Fruit fly (Drosophila melanogaster) whole organism, wandering third instar larva: Measurements from ENCODE around the gene CG13601.
A peak's percentile ranks its signal among the peaks of the same experiment; 100 is the strongest.

ENCODE experiments used
- Abd-B ChIP-seq: fragments of >200 bp; optimal IDR thresholded peaks from 2 replicates; lab custom pipeline; 2017; ENCODE audit warnings: missing biosample characterization, missing genetic modification characterization
- CG32264 ChIP-seq: fragments of 200-800 bp; sonication (Bioruptor generic); optimal IDR thresholded peaks from 2 replicates; lab custom pipeline; 2016; ENCODE audit warnings: missing biosample characterization, missing genetic modification characterization
- CG9705 ChIP-seq: fragments of 200-800 bp; sonication (Bioruptor generic); optimal IDR thresholded peaks from 2 replicates; lab custom pipeline; 2018; ENCODE audit warnings: missing biosample characterization, mild to moderate bottlenecking, missing genetic modification characterization
- CrebA ChIP-seq: fragments of 200-800 bp; sonication (Bioruptor generic); optimal IDR thresholded peaks from 2 replicates; lab custom pipeline; 2016; ENCODE audit warnings: missing biosample characterization, mild to moderate bottlenecking, missing genetic modification characterization, borderline replicate concordance
- GATAd ChIP-seq: sonication (Bioruptor generic); optimal IDR thresholded peaks from 2 replicates; lab custom pipeline; 2016; ENCODE audit warnings: missing biosample characterization, missing genetic modification characterization
- HLH106 ChIP-seq: fragments of 200-800 bp; optimal IDR thresholded peaks from 3 replicates; lab custom pipeline; 2019; ENCODE audit warnings: missing biosample characterization, mild to moderate bottlenecking, missing genetic modification characterization, moderate library complexity
- Hnf4 ChIP-seq: fragments of 200-800 bp; sonication (Bioruptor generic); optimal IDR thresholded peaks from 2 replicates; lab custom pipeline; 2016; ENCODE audit warnings: missing biosample characterization, mild to moderate bottlenecking, missing genetic modification characterization
- Hr78 ChIP-seq: fragments of >200 bp; optimal IDR thresholded peaks from 2 replicates; lab custom pipeline; 2017; ENCODE audit warnings: missing biosample characterization, missing genetic modification characterization
- Hr83 ChIP-seq: fragments of 200-300 bp; sonication (Bioruptor generic); optimal IDR thresholded peaks from 2 replicates; lab custom pipeline; 2016; ENCODE audit warnings: missing biosample characterization, mild to moderate bottlenecking, missing genetic modification characterization, moderate library complexity; ENCODE audit not compliant: poor library complexity, severe bottlenecking
- Jra ChIP-seq: sonication (Bioruptor generic); optimal IDR thresholded peaks from 2 replicates; lab custom pipeline; 2016; ENCODE audit warnings: missing biosample characterization, missing genetic modification characterization
- Mio ChIP-seq: sonication (Bioruptor generic); optimal IDR thresholded peaks from 2 replicates; lab custom pipeline; 2016; ENCODE audit warnings: missing biosample characterization, missing genetic modification characterization
- N ChIP-seq: fragments of >200 bp; optimal IDR thresholded peaks from 2 replicates; lab custom pipeline; 2018; ENCODE audit warnings: missing biosample characterization, missing external identifiers, missing genetic modification characterization
- OdsH ChIP-seq: fragments of 200-800 bp; sonication (Bioruptor generic); optimal IDR thresholded peaks from 2 replicates; lab custom pipeline; 2016; ENCODE audit warnings: missing biosample characterization, mild to moderate bottlenecking, missing genetic modification characterization
- Rel ChIP-seq, 2 experiments: fragments of 200-800 bp; sonication (Bioruptor generic) in 1 of 2; optimal IDR thresholded peaks; 2 replicates in 1 of 2; 3 replicates in 1 of 2; lab custom pipeline; 2016 to 2019; ENCODE audit warnings: mild to moderate bottlenecking in 2 of 2, missing biosample characterization in 2 of 2, missing genetic modification characterization in 2 of 2, moderate library complexity in 1 of 2
- Sp1 ChIP-seq: fragments of 200-800 bp; sonication (Bioruptor generic); optimal IDR thresholded peaks from 3 replicates; lab custom pipeline; 2019; ENCODE audit warnings: missing biosample characterization, mild to moderate bottlenecking, missing genetic modification characterization, moderate library complexity
- br ChIP-seq: fragments of 200-800 bp; sonication (Bioruptor generic); optimal IDR thresholded peaks from 2 replicates; lab custom pipeline; 2016; ENCODE audit warnings: missing biosample characterization, missing genetic modification characterization
- brk ChIP-seq: fragments of 200-800 bp; sonication (Bioruptor generic); optimal IDR thresholded peaks from 2 replicates; lab custom pipeline; 2016; ENCODE audit warnings: missing biosample characterization, mild to moderate bottlenecking, missing genetic modification characterization
- dl ChIP-seq, 2 experiments: fragments of 175-275, 200-275 bp in 1 of 2; fragments of 200-275 bp in 1 of 2; sonication (Bioruptor generic); optimal IDR thresholded peaks; lab custom pipeline; 2018; ENCODE audit warnings: mild to moderate bottlenecking in 2 of 2, missing biosample characterization in 2 of 2, missing genetic modification characterization in 2 of 2, moderate library complexity in 2 of 2; ENCODE audit not compliant: partially characterized antibody in 2 of 2, insufficient read depth in 1 of 2
- dmrt93B ChIP-seq: fragments of 200-800 bp; sonication (Bioruptor generic); optimal IDR thresholded peaks from 2 replicates; lab custom pipeline; 2018; ENCODE audit warnings: missing biosample characterization, mild to moderate bottlenecking, missing genetic modification characterization
- dsf ChIP-seq: sonication (Bioruptor generic); optimal IDR thresholded peaks from 2 replicates; lab custom pipeline; 2016; ENCODE audit warnings: missing biosample characterization, missing genetic modification characterization, borderline replicate concordance
- ey ChIP-seq: fragments of 200-800 bp; sonication (Bioruptor generic); optimal IDR thresholded peaks from 2 replicates; lab custom pipeline; 2016; ENCODE audit warnings: missing biosample characterization, missing genetic modification characterization
- fru ChIP-seq: fragments of 200-800 bp; sonication (Bioruptor generic); optimal IDR thresholded peaks from 3 replicates; lab custom pipeline; 2016; ENCODE audit warnings: missing biosample characterization, mild to moderate bottlenecking, missing genetic modification characterization
- h ChIP-seq: fragments of 200-800 bp; sonication (Bioruptor generic); optimal IDR thresholded peaks from 3 replicates; lab custom pipeline; 2016; ENCODE audit warnings: missing biosample characterization, mild to moderate bottlenecking, missing genetic modification characterization
- jim ChIP-seq: fragments of 175-275, 200-325 bp; sonication (Bioruptor generic); optimal IDR thresholded peaks from 2 replicates; lab custom pipeline; 2016; ENCODE audit warnings: missing biosample characterization, mild to moderate bottlenecking, missing genetic modification characterization
- lola ChIP-seq: fragments of >200 bp; optimal IDR thresholded peaks from 2 replicates; lab custom pipeline; 2017; ENCODE audit warnings: missing biosample characterization, missing genetic modification characterization
- pan ChIP-seq: fragments of >200 bp; optimal IDR thresholded peaks from 2 replicates; lab custom pipeline; 2017
- rgr ChIP-seq: fragments of 200-800 bp; sonication (Bioruptor generic); optimal IDR thresholded peaks from 3 replicates; lab custom pipeline; 2016; ENCODE audit warnings: missing biosample characterization, mild to moderate bottlenecking, missing genetic modification characterization
- sage ChIP-seq: fragments of 200-800 bp; sonication (Bioruptor generic); optimal IDR thresholded peaks from 2 replicates; lab custom pipeline; 2016; ENCODE audit warnings: missing biosample characterization, mild to moderate bottlenecking, missing genetic modification characterization
- sv ChIP-seq: fragments of 200-800 bp; sonication (Bioruptor generic); optimal IDR thresholded peaks from 3 replicates; lab custom pipeline; 2016; ENCODE audit warnings: missing biosample characterization, missing genetic modification characterization
- tai ChIP-seq: sonication (Bioruptor generic); optimal IDR thresholded peaks from 2 replicates; lab custom pipeline; 2016; ENCODE audit warnings: missing biosample characterization, missing genetic modification characterization
- usp ChIP-seq: fragments of >200 bp; optimal IDR thresholded peaks from 2 replicates; lab custom pipeline; 2017; ENCODE audit warnings: missing biosample characterization, missing genetic modification characterization
- woc ChIP-seq: sonication (Bioruptor generic); optimal IDR thresholded peaks from 2 replicates; lab custom pipeline; 2016; ENCODE audit warnings: missing biosample characterization, mild to moderate bottlenecking, missing genetic modification characterization

CG13601 gene

dm6 chr3R:23885660-23886059 lies 41.8 kb downstream of the CG13601 start:
- no peak for TF ChIP-seq woc (GFP tag; lab: Kevin White, UChicago)
- no peak for TF ChIP-seq jim (GFP tag; lab: Kevin White, UChicago)
- no peak for TF ChIP-seq Jra (GFP tag; lab: Kevin White, UChicago)
- no peak for TF ChIP-seq CG32264 (GFP tag; lab: Kevin White, UChicago)
- no peak for TF ChIP-seq N

dm6 chr3R:23885182-23885581 lies 42.3 kb downstream of the CG13601 start:
- no peak for TF ChIP-seq dmrt93B (GFP tag; lab: Kevin White, UChicago)
- TF ChIP-seq Rel (GFP tag; optimal IDR thresholded peaks at IDR 0.05; lab: Kevin White, UChicago): no peak
- TF ChIP-seq Rel (tag; optimal IDR thresholded peaks at IDR 0.05; lab: Kevin White, UChicago): peak; percentile 99
- TF ChIP-seq ey: no peak
- TF ChIP-seq Abd-B (GFP tag; lab: Kevin White, UChicago): no peak
- no peak for TF ChIP-seq br (GFP tag; lab: Kevin White, UChicago)
- TF ChIP-seq CG9705 (GFP tag; lab: Kevin White, UChicago): no peak
- TF ChIP-seq usp (GFP tag; lab: Kevin White, UChicago): no peak

- TF ChIP-seq brk (GFP tag; lab: Kevin White, UChicago) (no peak), h (GFP tag; lab: Kevin White, UChicago) (no peak), jim (GFP tag; lab: Kevin White, UChicago) (no peak), fru (GFP tag; lab: Kevin White, UChicago) (peak; percentile 8), Sp1 (GFP tag; lab: Kevin White, UChicago) (no peak)
Observed at dm6 chr3R:23884088-23884727, 43.2 kb downstream of the CG13601 start.

- TF ChIP-seq tai (no peak), sv (GFP tag; lab: Kevin White, UChicago) (no peak), Hr78 (GFP tag; lab: Kevin White, UChicago) (no peak), CG32264 (GFP tag; lab: Kevin White, UChicago) (no peak), GATAd (GFP tag; lab: Kevin White, UChicago) (no peak), HLH106 (tag; lab: Kevin White, UChicago) (no peak), pan (lab: Kevin White, UChicago) (no peak), CG9705 (GFP tag; lab: Kevin White, UChicago) (no peak), ey (no peak), br (GFP tag; lab: Kevin White, UChicago) (no peak), Hr83 (GFP tag; lab: Kevin White, UChicago) (no peak), dsf (GFP tag; lab: Kevin White, UChicago) (no peak), Sp1 (GFP tag; lab: Kevin White, UChicago) (no peak), Abd-B (GFP tag; lab: Kevin White, UChicago) (no peak), brk (GFP tag; lab: Kevin White, UChicago) (no peak), Hnf4 (GFP tag; lab: Kevin White, UChicago) (no peak), Mio (GFP tag; lab: Kevin White, UChicago) (no peak), CrebA (GFP tag; lab: Kevin White, UChicago) (no peak), rgr (no peak)
Observed at dm6 chr3R:23880280-23880679, 47.2 kb downstream of the CG13601 start.

dm6 chr3R:23878318-23878799 lies 49.1 kb downstream of the CG13601 start:
- TF ChIP-seq Hr83 (GFP tag; lab: Kevin White, UChicago): no peak
- TF ChIP-seq dl (GFP tag; optimal IDR thresholded peaks at IDR 0.05; lab: Kevin White, UChicago; ENCODE audit: insufficient read depth in 1 of 2, partially characterized antibody in 2 of 2): no peak
- TF ChIP-seq sage (GFP tag; lab: Kevin White, UChicago): no peak
- no peak for TF ChIP-seq ey
- no peak for TF ChIP-seq sv (GFP tag; lab: Kevin White, UChicago)
- no peak for TF ChIP-seq CG9705 (GFP tag; lab: Kevin White, UChicago)
- TF ChIP-seq fru (GFP tag; lab: Kevin White, UChicago): no peak
- TF ChIP-seq jim (GFP tag; lab: Kevin White, UChicago): no peak
- TF ChIP-seq lola (GFP tag; lab: Kevin White, UChicago): no peak
- TF ChIP-seq tai: no peak
- no peak for TF ChIP-seq Mio (GFP tag; lab: Kevin White, UChicago)
- TF ChIP-seq OdsH (GFP tag; lab: Kevin White, UChicago): no peak
- TF ChIP-seq, all 38 proteins: peak for 0
